Worm (Caenorhabditis elegans) whole organism, L3 larva: Measurements from ENCODE around the gene Y105C5A.1.
"Not testable (repeated sequence)": the region's sequence is repeated elsewhere in the genome, so short reads cannot be mapped to it uniquely, and the experiment has no call there.

Experiments used
- R02D3.7 ChIP-seq: fragments of 150-350 bp; optimal IDR thresholded peaks from 2 replicates; lab custom pipeline; 2014; ENCODE audit warnings: missing biosample characterization, missing genetic modification characterization
- ZK546.5 ChIP-seq: sonication (generic microtip); optimal IDR thresholded peaks from 2 replicates; lab custom pipeline; 2017; ENCODE audit warnings: missing biosample characterization, missing genetic modification characterization
- ama-1 ChIP-seq: fragments of 150-350 bp; optimal IDR thresholded peaks from 2 replicates; lab custom pipeline; 2018
- egl-27 ChIP-seq: sonication (generic microtip); optimal IDR thresholded peaks from 4 replicates; lab custom pipeline; 2017; ENCODE audit warnings: missing biosample characterization, missing genetic modification reagents, missing genetic modification characterization
- elt-1 ChIP-seq: fragments of 150-350 bp; optimal IDR thresholded peaks from 2 replicates; lab custom pipeline; 2014; ENCODE audit warnings: missing biosample characterization, missing genetic modification characterization
- elt-2 ChIP-seq: sonication (generic microtip); optimal IDR thresholded peaks from 2 replicates; lab custom pipeline; 2016; ENCODE audit warnings: missing genetic modification reagents, mild to moderate bottlenecking, missing genetic modification characterization, missing compliant biosample characterization
- elt-3 ChIP-seq, 3 experiments: fragments of 150-350 bp in 1 of 3; sonication (generic microtip) in 2 of 3; optimal IDR thresholded peaks; 2 replicates in 2 of 3; 4 replicates in 1 of 3; lab custom pipeline; 2014 to 2017; ENCODE audit warnings: missing biosample characterization in 3 of 3, missing genetic modification characterization in 3 of 3
- eor-1 ChIP-seq, 2 experiments: fragments of 150-350 bp; optimal IDR thresholded peaks; 2 replicates each; lab custom pipeline; 2014 to 2018; ENCODE audit warnings: missing biosample characterization in 2 of 2, missing genetic modification characterization in 2 of 2
- fkh-2 ChIP-seq: fragments of 150-350 bp; optimal IDR thresholded peaks from 2 replicates; lab custom pipeline; 2014; ENCODE audit warnings: missing biosample characterization, missing genetic modification reagents, missing genetic modification characterization
- hmg-11 ChIP-seq: sonication (generic microtip); optimal IDR thresholded peaks from 2 replicates; lab custom pipeline; 2016; ENCODE audit warnings: missing genetic modification characterization, missing compliant biosample characterization
- lin-15B ChIP-seq: fragments of 150-350 bp; optimal IDR thresholded peaks from 2 replicates; lab custom pipeline; 2014; ENCODE audit warnings: missing biosample characterization, missing genetic modification characterization
- mdl-1 ChIP-seq: fragments of 150-350 bp; optimal IDR thresholded peaks from 2 replicates; lab custom pipeline; 2014; ENCODE audit warnings: missing biosample characterization, missing genetic modification characterization
- mml-1 ChIP-seq: fragments of 150-350 bp; sonication (generic microtip); optimal IDR thresholded peaks from 3 replicates; lab custom pipeline; 2014; ENCODE audit warnings: missing biosample characterization, missing genetic modification characterization
- nfya-1 ChIP-seq: sonication (generic microtip); optimal IDR thresholded peaks from 2 replicates; lab custom pipeline; 2017; ENCODE audit warnings: missing genetic modification characterization, mild to moderate bottlenecking, missing compliant biosample characterization, antibody characterized with exemption, moderate library complexity; ENCODE audit not compliant: insufficient read depth
- nhr-12 ChIP-seq: fragments of 150-350 bp; optimal IDR thresholded peaks from 2 replicates; lab custom pipeline; 2014; ENCODE audit warnings: missing biosample characterization, missing genetic modification characterization
- nhr-237 ChIP-seq: fragments of 150-350 bp; optimal IDR thresholded peaks from 2 replicates; lab custom pipeline; 2014; ENCODE audit warnings: missing biosample characterization, missing genetic modification characterization
- nhr-43 ChIP-seq: sonication (generic microtip); optimal IDR thresholded peaks from 2 replicates; lab custom pipeline; 2016; ENCODE audit warnings: mild to moderate bottlenecking, missing genetic modification characterization, missing compliant biosample characterization; ENCODE audit not compliant: poor library complexity, severe bottlenecking
- nhr-77 ChIP-seq: fragments of 150-350 bp; optimal IDR thresholded peaks from 2 replicates; lab custom pipeline; 2014; ENCODE audit warnings: missing biosample characterization, missing genetic modification characterization
- pha-4 ChIP-seq: fragments of 150-350 bp; optimal IDR thresholded peaks from 2 replicates; lab custom pipeline; 2014; ENCODE audit warnings: missing biosample characterization, missing genetic modification reagents, missing genetic modification characterization
- pqm-1 ChIP-seq: fragments of 150-350 bp; optimal IDR thresholded peaks from 2 replicates; lab custom pipeline; 2017; ENCODE audit warnings: missing biosample characterization, missing genetic modification characterization, inconsistent platforms
- sea-2 ChIP-seq: fragments of 150-350 bp; sonication (generic microtip); optimal IDR thresholded peaks from 4 replicates; lab custom pipeline; 2014; ENCODE audit warnings: missing biosample characterization, missing genetic modification reagents, missing genetic modification characterization
- skn-1 ChIP-seq: fragments of 150-350 bp; optimal IDR thresholded peaks from 2 replicates; lab custom pipeline; 2014; ENCODE audit warnings: missing biosample characterization, missing genetic modification characterization
- snpc-4 ChIP-seq: fragments of 150-350 bp; optimal IDR thresholded peaks from 2 replicates; lab custom pipeline; 2014; ENCODE audit warnings: missing biosample characterization, missing genetic modification characterization
- tbx-2 ChIP-seq: sonication (generic microtip); optimal IDR thresholded peaks from 2 replicates; lab custom pipeline; 2016; ENCODE audit warnings: mild to moderate bottlenecking, missing genetic modification characterization, missing compliant biosample characterization
- unc-39 ChIP-seq: sonication (generic microtip); optimal IDR thresholded peaks from 4 replicates; lab custom pipeline; 2017; ENCODE audit warnings: missing biosample characterization, missing genetic modification characterization
- unc-62 ChIP-seq: fragments of 150-350 bp; sonication (generic microtip); optimal IDR thresholded peaks from 4 replicates; lab custom pipeline; 2014; ENCODE audit warnings: missing biosample characterization, missing genetic modification reagents, missing genetic modification characterization
- ztf-4 ChIP-seq: fragments of 150-350 bp; optimal IDR thresholded peaks from 2 replicates; lab custom pipeline; 2014; ENCODE audit warnings: missing biosample characterization, missing genetic modification characterization

The Y105C5A.1 gene

DNA sequence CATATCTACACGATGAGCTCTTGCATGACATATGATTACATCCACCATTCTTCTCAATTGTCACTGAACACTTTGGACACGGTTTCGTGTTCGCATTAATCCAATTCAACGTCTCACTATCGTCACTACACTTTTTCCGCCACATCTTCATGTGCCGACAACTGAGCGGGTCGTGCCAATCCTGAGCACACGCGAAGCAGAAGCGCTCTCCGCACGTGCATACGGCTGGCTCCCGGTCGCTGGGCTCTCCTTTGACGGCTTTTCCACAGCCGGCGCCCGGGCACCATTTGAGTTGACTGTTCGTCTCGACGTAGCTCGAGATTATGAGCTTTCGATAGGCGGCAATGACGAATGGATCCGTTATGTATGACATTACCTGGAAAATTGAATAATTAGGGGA is 38.5 kb downstream of the Y105C5A.1 start:
- TF ChIP-seq eor-1 (tag; optimal IDR thresholded peaks at IDR 0.05; lab: Kevin White, UChicago) (no peak), unc-62 (no peak), pqm-1 (tag; lab: Kevin White, UChicago) (no peak), elt-2 (tag; lab: Kevin White, UChicago) (no peak), nhr-77 (tag; lab: Kevin White, UChicago) (no peak), mdl-1 (no peak), nhr-43 (tag; lab: Kevin White, UChicago) (no peak), ztf-4 (no peak), fkh-2 (tag; lab: Kevin White, UChicago) (no peak), unc-39 (tag; lab: Kevin White, UChicago) (no peak), sea-2 (GFP tag; lab: Kevin White, UChicago) (no peak), hmg-11 (no peak), egl-27 (no peak), ama-1 (lab: Kevin White, UChicago) (no peak), elt-3 (tag; optimal IDR thresholded peaks at IDR 0.05; lab: Kevin White, UChicago) (no peak), skn-1 (tag; lab: Kevin White, UChicago) (no peak), R02D3.7 (tag; lab: Kevin White, UChicago) (no peak), mml-1 (no peak), snpc-4 (no peak)

DNA sequence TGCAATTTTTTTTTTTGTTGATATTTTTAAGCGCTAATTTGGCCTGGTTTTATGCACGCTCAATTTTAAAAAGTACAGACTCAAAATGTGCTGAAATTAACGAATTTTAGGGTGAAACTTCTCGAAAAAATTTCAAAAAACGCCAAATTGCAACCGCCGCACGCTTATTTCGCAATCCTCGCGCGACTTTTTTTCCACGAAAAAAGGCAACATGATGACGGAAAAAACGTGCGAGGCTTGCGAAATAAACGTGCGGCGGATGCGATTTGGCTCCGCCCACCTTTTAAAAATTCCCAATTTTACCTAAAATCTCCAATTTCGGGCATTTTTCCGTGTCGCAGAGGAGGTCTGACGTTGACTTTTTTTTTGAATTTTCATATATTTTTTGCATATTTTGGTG is 39.3 kb downstream of the Y105C5A.1 start:
- no peak for TF ChIP-seq sea-2 (GFP tag; lab: Kevin White, UChicago)
- no peak for TF ChIP-seq nhr-237 (tag; lab: Kevin White, UChicago)
- TF ChIP-seq tbx-2 (tag; lab: Kevin White, UChicago): no peak
- TF ChIP-seq nhr-12 (tag; lab: Kevin White, UChicago): no peak
- no peak for TF ChIP-seq ama-1 (lab: Kevin White, UChicago)
- no peak for TF ChIP-seq ZK546.5
- TF ChIP-seq hmg-11: no peak
- no peak for TF ChIP-seq nhr-43 (tag; lab: Kevin White, UChicago)
- no peak for TF ChIP-seq fkh-2 (tag; lab: Kevin White, UChicago)
- TF ChIP-seq pqm-1 (tag; lab: Kevin White, UChicago): no peak
- no peak for TF ChIP-seq lin-15B (tag; lab: Kevin White, UChicago)
- no peak for TF ChIP-seq elt-1 (tag; lab: Kevin White, UChicago)
- no peak for TF ChIP-seq ztf-4

DNA sequence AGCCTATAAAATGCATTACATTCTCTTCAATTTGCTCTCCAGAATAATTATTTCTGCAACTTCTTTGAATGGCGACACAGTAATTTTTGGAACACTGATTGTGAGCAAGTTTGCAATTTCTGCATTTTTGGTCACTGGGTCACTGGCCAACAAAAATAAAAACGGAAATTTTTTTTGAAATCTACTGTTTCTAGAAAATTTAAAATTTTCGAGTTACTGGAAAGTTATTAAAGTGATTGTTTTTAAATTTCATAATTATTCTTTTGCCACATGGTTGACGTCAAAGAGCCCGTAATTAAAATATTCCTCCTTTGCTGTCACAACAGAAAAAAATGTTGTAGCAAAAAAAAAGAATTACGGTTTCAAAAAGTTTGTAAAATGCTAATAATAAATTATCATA is 40.5 kb downstream of the Y105C5A.1 start:
- TF ChIP-seq skn-1 (tag; lab: Kevin White, UChicago) (no peak), nhr-12 (tag; lab: Kevin White, UChicago) (no peak), nfya-1 (no peak), elt-1 (tag; lab: Kevin White, UChicago) (no peak), lin-15B (tag; lab: Kevin White, UChicago) (no peak), hmg-11 (no peak), snpc-4 (no peak), elt-2 (tag; lab: Kevin White, UChicago) (no peak)
- TF ChIP-seq, all 47 proteins: peak for 0

DNA sequence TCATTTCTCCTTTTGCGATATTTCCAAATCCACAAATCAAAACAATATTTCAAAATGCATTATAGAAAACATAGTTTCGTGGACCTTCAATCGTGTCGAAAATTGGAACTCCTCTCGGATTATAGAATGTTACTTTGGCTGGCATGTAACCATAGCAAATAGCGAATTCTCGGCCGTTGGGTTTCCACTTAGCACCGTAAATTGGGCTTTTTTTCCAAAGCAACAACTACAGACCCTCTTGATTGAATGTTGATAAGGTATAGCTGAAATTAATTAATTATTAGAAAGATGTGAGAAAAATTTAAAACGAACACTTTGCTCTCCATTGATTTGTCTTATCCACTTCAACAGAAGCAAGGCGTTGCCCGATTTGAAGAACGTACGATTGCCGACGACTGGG is 42.9 kb downstream of the Y105C5A.1 start, which contains the start of gene Y73F8A.32:
Y73F8A.32 (minus strand) TSS at position 101 of the 400 bp plus-strand sequence.
- not testable (repeated sequence) for TF ChIP-seq nfya-1; tbx-2 (tag; lab: Kevin White, UChicago); pha-4 (tag; lab: Kevin White, UChicago)
